Worm (Caenorhabditis elegans): ENCODE data around the gene B0228.7.

B0228.7 gene

ce11 chrII:7722784-7723183 is 36.0 kb downstream of the B0228.7 start:
- TF ChIP-seq rnt-1 (tag; optimal IDR thresholded peaks at IDR 0.05) (peak; percentile 53), unc-130 (tag; optimal IDR thresholded peaks at IDR 0.05) (peak; percentile 23), hlh-4 (tag; optimal IDR thresholded peaks at IDR 0.05) (no peak), lsy-2 (tag; optimal IDR thresholded peaks at IDR 0.05) (peak in 1 of 2 experiments; percentile 28), nhr-71 (tag; optimal IDR thresholded peaks at IDR 0.05) (peak; percentile 46), lin-14 (GFP tag; optimal IDR thresholded peaks at IDR 0.05) (peak; percentile 69), lin-13 (GFP tag; optimal IDR thresholded peaks at IDR 0.05) (no peak), snu-23 (GFP tag; optimal IDR thresholded peaks at IDR 0.05) (peak; percentile 13)

- TF ChIP-seq nhr-11 (tag; optimal IDR thresholded peaks at IDR 0.05) (no peak), hlh-4 (tag; optimal IDR thresholded peaks at IDR 0.05) (no peak), nhr-90 (tag; optimal IDR thresholded peaks at IDR 0.05; ENCODE audit: poor library complexity) (no peak), snu-23 (GFP tag; optimal IDR thresholded peaks at IDR 0.05) (peak; percentile 4), lin-14 (GFP tag; optimal IDR thresholded peaks at IDR 0.05) (peak; percentile 26), hpl-2 (GFP tag; optimal IDR thresholded peaks at IDR 0.05) (no peak), sptf-1 (tag; optimal IDR thresholded peaks at IDR 0.05) (no peak), lin-13 (GFP tag; optimal IDR thresholded peaks at IDR 0.05) (no peak), blmp-1 (tag; optimal IDR thresholded peaks at IDR 0.05) (no peak), nhr-71 (tag; optimal IDR thresholded peaks at IDR 0.05) (peak; percentile 13), alr-1 (tag; optimal IDR thresholded peaks at IDR 0.05; ENCODE audit: borderline replicate concordance) (no peak), lsy-2 (tag; optimal IDR thresholded peaks at IDR 0.05) (no peak)
Measured at ce11 chrII:7720479-7720878, 38.3 kb downstream of the B0228.7 start.

- TF ChIP-seq efl-1 (optimal IDR thresholded peaks at IDR 0.05) (no peak), efl-1 (GFP tag; optimal IDR thresholded peaks at IDR 0.05 in 1 of 2) (peak in 1 of 2 experiments; percentile 39), nhr-71 (tag; optimal IDR thresholded peaks at IDR 0.05) (peak; percentile 2), nhr-19 (GFP tag; conservative IDR thresholded peaks at IDR 0.05) (no peak), snpc-4 (tag; optimal IDR thresholded peaks at IDR 0.05) (no peak), fkh-10 (GFP tag; optimal IDR thresholded peaks at IDR 0.05) (peak; percentile 78), tbx-2 (tag; optimal IDR thresholded peaks at IDR 0.05) (no peak), lin-14 (GFP tag; optimal IDR thresholded peaks at IDR 0.05) (peak; percentile 68)
Measured at ce11 chrII:7719039-7719438, 39.8 kb downstream of the B0228.7 start.

- TF ChIP-seq nhr-237 (tag; optimal IDR thresholded peaks at IDR 0.05) (no peak), ceh-90 (tag; optimal IDR thresholded peaks at IDR 0.05) (no peak), lin-14 (GFP tag; optimal IDR thresholded peaks at IDR 0.05) (no peak), ets-5 (GFP tag; IDR thresholded peaks at IDR 0.05) (no peak), sptf-1 (tag; optimal IDR thresholded peaks at IDR 0.05) (no peak), snpc-4 (tag; optimal IDR thresholded peaks at IDR 0.05) (no peak)
Measured at ce11 chrII:7718491-7718890, 40.3 kb downstream of the B0228.7 start, which contains the start of gene cpna-5. cpna-5 (minus strand) TSS chrII:7718591.

- TF ChIP-seq dsc-1 (tag; optimal IDR thresholded peaks at IDR 0.05) (no peak), fkh-10 (GFP tag; optimal IDR thresholded peaks at IDR 0.05) (peak; percentile 89), unc-86 (tag; optimal IDR thresholded peaks at IDR 0.05) (peak; percentile 23), nhr-71 (tag; optimal IDR thresholded peaks at IDR 0.05) (peak; percentile 33), nhr-90 (tag; optimal IDR thresholded peaks at IDR 0.05; ENCODE audit: poor library complexity) (no peak), C04F5.9 (tag; optimal IDR thresholded peaks at IDR 0.05) (no peak), lin-14 (GFP tag; optimal IDR thresholded peaks at IDR 0.05) (peak; percentile 65), mep-1 (tag; optimal IDR thresholded peaks at IDR 0.05) (peak; percentile 10), snpc-4 (tag; optimal IDR thresholded peaks at IDR 0.05) (no peak)
Measured at ce11 chrII:7716112-7716511, 42.7 kb downstream of the B0228.7 start.

ce11 chrII:7714614-7715186 is 44.1 kb downstream of the B0228.7 start:
- TF ChIP-seq nhr-71 (tag; optimal IDR thresholded peaks at IDR 0.05) (peak; percentile 49), lsy-2 (tag; optimal IDR thresholded peaks at IDR 0.05) (peak; percentile 29 to 43), hlh-17 (GFP tag; optimal IDR thresholded peaks at IDR 0.05; ENCODE audit: borderline replicate concordance) (no peak), unc-86 (tag; optimal IDR thresholded peaks at IDR 0.05) (peak; percentile 20), isw-1 (GFP tag; IDR thresholded peaks at IDR 0.05) (no peak), lin-14 (GFP tag; optimal IDR thresholded peaks at IDR 0.05) (peak; percentile 86), nhr-237 (tag; optimal IDR thresholded peaks at IDR 0.05) (no peak), ces-1 (GFP tag; optimal IDR thresholded peaks at IDR 0.05) (peak; percentile 39), fkh-10 (GFP tag; optimal IDR thresholded peaks at IDR 0.05) (peak; percentile 95), nhr-47 (tag; optimal IDR thresholded peaks at IDR 0.05) (peak; percentile 23), ceh-8 (GFP tag; optimal IDR thresholded peaks at IDR 0.05) (peak; percentile 42), sptf-1 (tag; optimal IDR thresholded peaks at IDR 0.05) (no peak), efl-1 (optimal IDR thresholded peaks at IDR 0.05) (no peak), efl-1 (GFP tag; optimal IDR thresholded peaks at IDR 0.05 in 1 of 2) (peak in 1 of 2 experiments; percentile 79), irx-1 (tag; optimal IDR thresholded peaks at IDR 0.05) (peak; percentile 25)
